Fruit fly (Drosophila melanogaster) whole organism, embryonic: Measurements from ENCODE around the gene Tps1.

Experiments used
- C15 ChIP-seq: fragments of 200-800 bp; sonication (Bioruptor generic); IDR thresholded peaks from 3 replicates; pipeline ENCODE4 v1.3.6; 2022; ENCODE audit warnings: missing biosample characterization, missing genetic modification characterization
- CG10431 ChIP-seq: fragments of 200-800 bp; sonication (Bioruptor generic); optimal IDR thresholded peaks from 3 replicates; lab custom pipeline; 2018; ENCODE audit warnings: missing biosample characterization, mild to moderate bottlenecking, missing genetic modification characterization
- CG10979 ChIP-seq: fragments of 200-800 bp; sonication (Bioruptor generic); optimal IDR thresholded peaks from 2 replicates; lab custom pipeline; 2018; ENCODE audit warnings: missing biosample characterization, mild to moderate bottlenecking, missing genetic modification characterization, moderate library complexity
- CG11560 ChIP-seq: fragments of 200-800 bp; sonication (Bioruptor generic); IDR thresholded peaks from 3 replicates; pipeline ENCODE4 v1.3.6; 2022; ENCODE audit warnings: missing biosample characterization, missing genetic modification characterization
- CG11696 ChIP-seq: fragments of 200-800 bp; sonication (Bioruptor generic); IDR thresholded peaks from 2 replicates; pipeline ENCODE4 v1.3.6; 2022; ENCODE audit warnings: missing biosample characterization, missing genetic modification characterization
- CG11723 ChIP-seq: fragments of 200-800 bp; sonication (Bioruptor generic); optimal IDR thresholded peaks from 2 replicates; lab custom pipeline; 2017; ENCODE audit warnings: missing biosample characterization, mild to moderate bottlenecking, missing genetic modification characterization
- CG12236 ChIP-seq: fragments of 200-800 bp; sonication (Bioruptor generic); optimal IDR thresholded peaks from 2 replicates; lab custom pipeline; 2016; ENCODE audit warnings: missing biosample characterization, missing genetic modification characterization
- CG13287 ChIP-seq: fragments of 200-800 bp; sonication (Bioruptor generic); IDR thresholded peaks from 2 replicates; pipeline ENCODE4 v1.3.6; 2022; ENCODE audit warnings: missing biosample characterization, missing genetic modification characterization; ENCODE audit not compliant: partially characterized antibody
- CG14965 ChIP-seq: fragments of 200-800 bp; sonication (Bioruptor generic); optimal IDR thresholded peaks from 2 replicates; lab custom pipeline; 2016; ENCODE audit warnings: missing biosample characterization, missing genetic modification characterization, borderline replicate concordance
- CG1603 ChIP-seq: fragments of 200-800 bp; sonication (Bioruptor generic); optimal IDR thresholded peaks from 2 replicates; lab custom pipeline; 2019; ENCODE audit warnings: missing biosample characterization, mild to moderate bottlenecking, missing genetic modification characterization, moderate library complexity
- CG16863 ChIP-seq: fragments of 200-800 bp; sonication (Bioruptor generic); optimal IDR thresholded peaks from 3 replicates; lab custom pipeline; 2016; ENCODE audit warnings: missing biosample characterization, missing genetic modification characterization
- CG17359 ChIP-seq: fragments of 200-800 bp; sonication (Bioruptor generic); optimal IDR thresholded peaks from 3 replicates; lab custom pipeline; 2018; ENCODE audit warnings: missing biosample characterization, mild to moderate bottlenecking, missing genetic modification characterization, moderate library complexity
- CG17829 ChIP-seq: fragments of 200-800 bp; optimal IDR thresholded peaks from 2 replicates; lab custom pipeline; 2019; ENCODE audit warnings: missing biosample characterization, mild to moderate bottlenecking, missing genetic modification characterization, moderate library complexity
- CG18476 ChIP-seq: fragments of 200-800 bp; sonication (Bioruptor generic); optimal IDR thresholded peaks from 2 replicates; lab custom pipeline; 2016; ENCODE audit warnings: missing biosample characterization, mild to moderate bottlenecking, missing genetic modification characterization
- CG2678 ChIP-seq: fragments of 200-800 bp; sonication (Bioruptor generic); optimal IDR thresholded peaks from 3 replicates; lab custom pipeline; 2019; ENCODE audit warnings: missing biosample characterization, mild to moderate bottlenecking, missing genetic modification characterization, moderate library complexity
- CG3163 ChIP-seq: fragments of 200-800 bp; sonication (Bioruptor generic); optimal IDR thresholded peaks from 3 replicates; lab custom pipeline; 2016; ENCODE audit warnings: missing biosample characterization, missing genetic modification characterization
- CG42726 ChIP-seq: fragments of 200-800 bp; sonication (Bioruptor generic); IDR thresholded peaks from 2 replicates; pipeline ENCODE4 v1.3.6; 2022; ENCODE audit warnings: missing biosample characterization, missing genetic modification characterization; ENCODE audit not compliant: partially characterized antibody
- CG5245 ChIP-seq: fragments of 200-800 bp; sonication (Bioruptor generic); optimal IDR thresholded peaks from 3 replicates; lab custom pipeline; 2016; ENCODE audit warnings: missing biosample characterization, missing genetic modification characterization
- Dfd ChIP-seq, 2 experiments: fragments of >200 bp; optimal IDR thresholded peaks; 2 replicates each; lab custom pipeline; 2017; ENCODE audit warnings: missing biosample characterization in 2 of 2, missing genetic modification characterization in 2 of 2
- ERR ChIP-seq: fragments of 200-800 bp; sonication (Bioruptor generic); optimal IDR thresholded peaks from 2 replicates; lab custom pipeline; 2016; ENCODE audit warnings: missing biosample characterization, missing genetic modification characterization
- Ets97D ChIP-seq: fragments of 200-800 bp; sonication (Bioruptor generic); optimal IDR thresholded peaks from 3 replicates; lab custom pipeline; 2016; ENCODE audit warnings: missing biosample characterization, missing genetic modification characterization
- GATAe ChIP-seq: fragments of 200-800 bp; sonication (Bioruptor generic); conservative IDR thresholded peaks from 2 replicates; pipeline ENCODE4 v1.3.6; 2022; ENCODE audit warnings: missing biosample characterization, missing genetic modification characterization
- Hmx ChIP-seq: fragments of 200-800 bp; sonication (Bioruptor generic); optimal IDR thresholded peaks from 2 replicates; lab custom pipeline; 2016; ENCODE audit warnings: missing biosample characterization, missing genetic modification characterization
- NK7.1 ChIP-seq: fragments of 200-800 bp; sonication (Bioruptor generic); optimal IDR thresholded peaks from 3 replicates; lab custom pipeline; 2016; ENCODE audit warnings: missing biosample characterization, missing genetic modification characterization
- Neu2 ChIP-seq: fragments of 200-800 bp; sonication (Bioruptor generic); optimal IDR thresholded peaks from 3 replicates; lab custom pipeline; 2016; ENCODE audit warnings: missing biosample characterization, missing genetic modification characterization, borderline replicate concordance
- Optix ChIP-seq: fragments of 200-800 bp; sonication (Bioruptor generic); IDR thresholded peaks from 3 replicates; pipeline ENCODE4 v1.3.6; 2022; ENCODE audit warnings: missing biosample characterization, missing genetic modification characterization
- Side ChIP-seq: fragments of 200-800 bp; sonication (Bioruptor generic); optimal IDR thresholded peaks from 2 replicates; lab custom pipeline; 2016; ENCODE audit warnings: missing biosample characterization, missing genetic modification characterization
- Tbp ChIP-seq: fragments of >200 bp; optimal IDR thresholded peaks from 2 replicates; lab custom pipeline; 2018; ENCODE audit warnings: missing biosample characterization, missing genetic modification characterization
- amos ChIP-seq: fragments of 200-800 bp; sonication (Bioruptor generic); IDR thresholded peaks from 2 replicates; pipeline ENCODE4 v1.3.6; 2022; ENCODE audit warnings: missing biosample characterization, missing genetic modification characterization; ENCODE audit not compliant: partially characterized antibody
- aop ChIP-seq: fragments of 200-800 bp; sonication (Bioruptor generic); IDR thresholded peaks from 2 replicates; pipeline ENCODE4 v1.3.6; 2022; ENCODE audit warnings: missing biosample characterization, missing genetic modification characterization
- bab2 ChIP-seq: fragments of 200-800 bp; sonication (Bioruptor generic); optimal IDR thresholded peaks from 2 replicates; lab custom pipeline; 2016; ENCODE audit warnings: missing biosample characterization, missing genetic modification characterization
- caup ChIP-seq: fragments of 200-800 bp; sonication (Bioruptor generic); optimal IDR thresholded peaks from 3 replicates; lab custom pipeline; 2017; ENCODE audit warnings: missing biosample characterization, mild to moderate bottlenecking, missing genetic modification characterization, moderate library complexity; ENCODE audit not compliant: severe bottlenecking
- crp ChIP-seq, 2 experiments: fragments of 200-800 bp; sonication (Bioruptor generic); optimal IDR thresholded peaks; 2 replicates in 1 of 2; 3 replicates in 1 of 2; lab custom pipeline; 2017; ENCODE audit warnings: missing biosample characterization in 2 of 2, missing genetic modification characterization in 2 of 2, mild to moderate bottlenecking in 1 of 2, moderate library complexity in 1 of 2
- danr ChIP-seq: fragments of 200-800 bp; sonication (Bioruptor generic); IDR thresholded peaks from 2 replicates; pipeline ENCODE4 v1.3.6; 2022; ENCODE audit warnings: missing biosample characterization, missing genetic modification characterization
- ftz-f1 ChIP-seq: fragments of 200-800 bp; sonication (Bioruptor generic); optimal IDR thresholded peaks from 2 replicates; lab custom pipeline; 2016; ENCODE audit warnings: missing biosample characterization, missing genetic modification characterization
- lab ChIP-seq: fragments of 200-800 bp; sonication (Bioruptor generic); optimal IDR thresholded peaks from 3 replicates; lab custom pipeline; 2017; ENCODE audit warnings: missing biosample characterization, missing genetic modification characterization, mild to moderate bottlenecking, moderate library complexity, missing genetic modification reagents
- lov ChIP-seq, 2 experiments: fragments of 200-800 bp in 1 of 2; fragments of >200 bp in 1 of 2; sonication (Bioruptor generic) in 1 of 2; IDR thresholded peaks in 1 of 2; optimal IDR thresholded peaks in 1 of 2; 2 replicates in 1 of 2; 3 replicates in 1 of 2; pipeline versions ENCODE4 v1.3.6 to Lab custom; 2017 to 2022; ENCODE audit warnings: missing biosample characterization in 1 of 2, missing genetic modification characterization in 1 of 2
- mld ChIP-seq: fragments of 200-800 bp; sonication (Bioruptor generic); IDR thresholded peaks from 3 replicates; pipeline ENCODE4 v1.3.6; 2022; ENCODE audit warnings: missing biosample characterization, missing genetic modification characterization; ENCODE audit not compliant: partially characterized antibody
- nerfin-1 ChIP-seq: fragments of 200-800 bp; sonication (Bioruptor generic); optimal IDR thresholded peaks from 3 replicates; lab custom pipeline; 2019; ENCODE audit warnings: missing biosample characterization, mild to moderate bottlenecking, missing genetic modification characterization, moderate library complexity
- otp ChIP-seq: fragments of 200-800 bp; sonication (Bioruptor generic); IDR thresholded peaks from 3 replicates; pipeline ENCODE4, ENCODE4 v1.3.6; 2022; ENCODE audit warnings: missing biosample characterization, missing genetic modification characterization
- pfk ChIP-seq: fragments of 200-800 bp; sonication (Bioruptor generic); optimal IDR thresholded peaks from 2 replicates; lab custom pipeline; 2018; ENCODE audit warnings: missing biosample characterization, mild to moderate bottlenecking, missing genetic modification characterization, moderate library complexity
- sob ChIP-seq: fragments of 200-800 bp; sonication (Bioruptor generic); IDR thresholded peaks from 2 replicates; pipeline ENCODE4 v1.3.6; 2022; ENCODE audit warnings: missing biosample characterization, missing genetic modification characterization
- sqz ChIP-seq: fragments of 200-800 bp; sonication (Bioruptor generic); optimal IDR thresholded peaks from 3 replicates; lab custom pipeline; 2018; ENCODE audit warnings: missing biosample characterization, mild to moderate bottlenecking, missing genetic modification characterization
- ssp ChIP-seq: fragments of 200-800 bp; sonication (Bioruptor generic); IDR thresholded peaks from 2 replicates; pipeline ENCODE4 v1.3.6; 2022; ENCODE audit warnings: missing biosample characterization, missing genetic modification characterization
- stwl ChIP-seq: fragments of 200-800 bp; sonication (Bioruptor generic); optimal IDR thresholded peaks from 3 replicates; lab custom pipeline; 2018; ENCODE audit warnings: missing biosample characterization, mild to moderate bottlenecking, missing genetic modification characterization, moderate library complexity
- tgo ChIP-seq: fragments of 200-800 bp; sonication (Bioruptor generic); IDR thresholded peaks from 3 replicates; pipeline ENCODE4 v1.3.6; 2022; ENCODE audit warnings: missing biosample characterization, missing genetic modification characterization
- usp ChIP-seq: fragments of >200 bp; optimal IDR thresholded peaks from 2 replicates; lab custom pipeline; 2017; ENCODE audit warnings: missing biosample characterization, missing genetic modification characterization

The Tps1 gene

DNA sequence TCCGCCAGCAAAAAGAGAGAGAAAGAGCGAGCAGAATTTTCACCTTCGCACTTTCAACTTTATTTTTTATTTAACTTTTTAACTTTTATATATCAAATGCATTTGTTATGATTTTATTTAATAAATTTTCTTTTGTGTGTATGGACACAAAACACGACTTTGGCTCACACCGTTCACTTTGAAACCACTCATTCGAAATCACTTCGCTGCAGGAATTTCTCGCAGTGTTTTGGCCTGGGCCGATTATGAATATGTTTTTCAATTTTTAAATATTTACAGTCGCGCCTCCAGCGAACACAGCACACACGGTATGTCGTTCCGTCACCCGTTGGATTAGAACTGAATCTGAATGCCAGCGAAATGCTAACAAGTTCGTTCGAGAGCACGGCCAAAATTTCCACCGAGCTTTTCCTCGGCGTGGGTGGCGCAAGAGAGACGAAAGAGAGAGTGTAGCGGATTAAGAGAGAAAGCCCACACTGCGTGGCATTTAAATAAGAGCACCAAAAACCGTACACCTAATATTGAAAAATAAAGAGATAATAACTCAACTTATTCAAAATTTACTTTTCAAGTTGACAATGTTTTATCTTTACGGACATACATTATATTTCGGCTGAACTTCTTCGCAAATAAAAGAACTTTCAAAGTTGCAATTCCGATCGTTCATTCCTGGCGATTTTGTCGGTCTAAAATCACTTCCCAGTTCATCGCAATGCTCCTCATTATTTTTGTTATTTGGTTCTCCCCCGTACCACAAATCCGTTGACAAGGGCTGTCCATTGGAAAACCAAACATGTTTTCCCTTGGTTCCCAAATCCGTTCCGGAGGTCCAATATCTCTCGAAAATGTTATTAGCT is 53.0 kb downstream of the Tps1 start, which contains the start of gene CG15431 (continued):
- 0 out of 2 replicates have a peak, but pooled peaks have one; percentile 15 for TF ChIP-seq CG42726 (GFP tag; lab: Robert Waterston, UW)
- no peak for TF ChIP-seq otp (GFP tag; lab: Robert Waterston, UW)
- peak; percentile 69 for TF ChIP-seq CG2678 (tag; lab: Kevin White, UChicago)
- no peak for TF ChIP-seq stwl (tag; lab: Kevin White, UChicago)
- TF ChIP-seq usp (GFP tag; lab: Kevin White, UChicago) = no peak
- peak; percentile 5 for TF ChIP-seq ftz-f1 (GFP tag; lab: Kevin White, UChicago)
- no peak for TF ChIP-seq sqz (GFP tag; lab: Kevin White, UChicago)
- no peak for TF ChIP-seq ERR (GFP tag; lab: Kevin White, UChicago)
- TF ChIP-seq CG18476 = peak; percentile 45
- TF ChIP-seq CG10431 (GFP tag; lab: Kevin White, UChicago) = no peak
- TF ChIP-seq aop (GFP tag; lab: Robert Waterston, UW) = no peak
- TF ChIP-seq CG11560 = 0 out of 3 replicates have a peak, but pooled peaks have one; percentile 51
- TF ChIP-seq CG16863 (GFP tag; lab: Kevin White, UChicago) = no peak
- 0 out of 2 replicates have a peak, but pooled peaks have one; percentile 15 for TF ChIP-seq CG13287
- TF ChIP-seq Tbp = no peak
- TF ChIP-seq Dfd (GFP tag; optimal IDR thresholded peaks at IDR 0.05; lab: Kevin White, UChicago) = no peak
- TF ChIP-seq Optix (GFP tag; lab: Robert Waterston, UW) = 0 out of 3 replicates have a peak, but pooled peaks have one; percentile 50
- TF ChIP-seq CG11723 (GFP tag; lab: Kevin White, UChicago) = peak; percentile 53
- no peak for TF ChIP-seq nerfin-1 (tag; lab: Kevin White, UChicago)
- TF ChIP-seq CG10979 (tag; lab: Kevin White, UChicago) = peak; percentile 28
- TF ChIP-seq danr (GFP tag; lab: Robert Waterston, UW) = no peak
- no peak for TF ChIP-seq CG17829
- TF ChIP-seq mld (GFP tag; lab: Robert Waterston, UW) = no peak
- no peak for TF ChIP-seq CG11696
- no peak for TF ChIP-seq Ets97D (GFP tag; lab: Kevin White, UChicago)
- no peak for TF ChIP-seq Hmx (GFP tag; lab: Kevin White, UChicago)
- TF ChIP-seq NK7.1 (GFP tag; lab: Kevin White, UChicago) = no peak
- TF ChIP-seq caup (GFP tag; lab: Kevin White, UChicago) = peak; percentile 70
- TF ChIP-seq ssp (GFP tag; lab: Robert Waterston, UW) = 0 out of 2 replicates have a peak, but pooled peaks have one; percentile 20
- TF ChIP-seq CG17359 = peak; percentile 63
- peak; percentile 33 for TF ChIP-seq bab2 (GFP tag; lab: Kevin White, UChicago)
- TF ChIP-seq CG1603 = peak; percentile 27
- peak; percentile 82 for TF ChIP-seq lab
- TF ChIP-seq CG3163 (GFP tag; lab: Kevin White, UChicago) = peak; percentile 96
- no peak for TF ChIP-seq crp (GFP tag; optimal IDR thresholded peaks at IDR 0.05; lab: Kevin White, UChicago)
- no peak for TF ChIP-seq Neu2 (GFP tag; lab: Kevin White, UChicago)
- TF ChIP-seq pfk (GFP tag; lab: Kevin White, UChicago) = no peak
- TF ChIP-seq sob (GFP tag; lab: Robert Waterston, UW) = peak; percentile 71
- peak; percentile 14 for TF ChIP-seq CG5245 (GFP tag; lab: Kevin White, UChicago)
- no peak for TF ChIP-seq Side
- TF ChIP-seq tgo (GFP tag; lab: Robert Waterston, UW) = peak; percentile 50; the same call in 2 of the 3 replicates
- no peak for TF ChIP-seq lov (optimal IDR thresholded peaks at IDR 0.05; lab: Kevin White, UChicago)
- TF ChIP-seq lov (GFP tag; IDR thresholded peaks at IDR 0.05; lab: Robert Waterston, UW) = no peak
- peak; percentile 46; the same call in 1 of the 3 replicates for TF ChIP-seq C15 (GFP tag; lab: Robert Waterston, UW)
- TF ChIP-seq CG14965 = no peak
- TF ChIP-seq amos (GFP tag; lab: Robert Waterston, UW) = peak; percentile 14; the same call in 1 of the 2 replicates
- no peak for TF ChIP-seq CG12236 (GFP tag; lab: Kevin White, UChicago)
- TF ChIP-seq GATAe (GFP tag; lab: Robert Waterston, UW) = no peak
